Worm (Caenorhabditis elegans): ENCODE data around the gene ttr-42.

Gene ttr-42

ce11 chrX:2527877-2528276 is 49.7 kb upstream of the ttr-42 start (continued):
- peak; percentile 87 for TF ChIP-seq egl-43 (GFP tag; IDR thresholded peaks at IDR 0.05)
- TF ChIP-seq pha-4 (GFP tag; IDR thresholded peaks at IDR 0.05) = peak; percentile 80
- TF ChIP-seq pha-4 (tag; optimal IDR thresholded peaks at IDR 0.05) = no peak
- peak; percentile 39 for TF ChIP-seq rbr-2 (tag; optimal IDR thresholded peaks at IDR 0.05)
- TF ChIP-seq saeg-2 (GFP tag; IDR thresholded peaks at IDR 0.05) = 0 out of 2 replicates have a peak, but pooled peaks have one; percentile 53
- TF ChIP-seq unc-130 (GFP tag; optimal IDR thresholded peaks at IDR 0.05) = peak; percentile 8
- TF ChIP-seq mxl-3 (GFP tag; optimal IDR thresholded peaks at IDR 0.05) = peak; percentile 8
- TF ChIP-seq Y5F2A.4 (GFP tag; optimal IDR thresholded peaks at IDR 0.05) = peak; percentile 34
- TF ChIP-seq F37D6.2 (tag; optimal IDR thresholded peaks at IDR 0.05) = peak; percentile 37
- 0 out of 4 replicates have a peak, but pooled peaks of 1 of the 2 experiments have one; percentile 62 for TF ChIP-seq madf-5 (GFP tag; IDR thresholded peaks at IDR 0.05)
- TF ChIP-seq nhr-41 (GFP tag; IDR thresholded peaks at IDR 0.05) = 0 out of 2 replicates have a peak, but pooled peaks have one; percentile 37
- TF ChIP-seq lim-7 (GFP tag; IDR thresholded peaks at IDR 0.05) = peak; percentile 82
- no peak for TF ChIP-seq mdl-1 (tag; optimal IDR thresholded peaks at IDR 0.05)
- TF ChIP-seq zfp-2 (tag; optimal IDR thresholded peaks at IDR 0.05) = peak; percentile 2
- TF ChIP-seq lin-38 (GFP tag; IDR thresholded peaks at IDR 0.05) = peak; percentile 62
- TF ChIP-seq hmg-1.1 (GFP tag; IDR thresholded peaks at IDR 0.05) = peak; percentile 78
- no peak for TF ChIP-seq ceh-32 (tag; optimal IDR thresholded peaks at IDR 0.05; ENCODE audit: poor library complexity)
- TF ChIP-seq daf-16 (GFP tag; optimal IDR thresholded peaks at IDR 0.05) = peak in 1 of 2 experiments; percentile 75
- peak; percentile 66 for TF ChIP-seq daf-16 (tag; optimal IDR thresholded peaks at IDR 0.05)
- TF ChIP-seq hlh-30 (tag; optimal IDR thresholded peaks at IDR 0.05; ENCODE audit: insufficient read depth) = peak; percentile 12
- TF ChIP-seq set-16 (GFP tag; IDR thresholded peaks at IDR 0.05) = peak; percentile 54; the same call in 1 of the 2 replicates
- TF ChIP-seq tra-1 (GFP tag; IDR thresholded peaks at IDR 0.05) = peak; percentile 59; the same call in 1 of the 2 replicates
- peak; percentile 34 for TF ChIP-seq spr-3 (GFP tag; optimal IDR thresholded peaks at IDR 0.05)
- 0 out of 2 replicates have a peak, but pooled peaks have one; percentile 51 for TF ChIP-seq F44E2.7 (GFP tag; IDR thresholded peaks at IDR 0.05)
- TF ChIP-seq gei-8 (GFP tag; optimal IDR thresholded peaks at IDR 0.05) = peak; percentile 27
- TF ChIP-seq lin-39 (tag; optimal IDR thresholded peaks at IDR 0.05) = no peak
- TF ChIP-seq php-3 (GFP tag; IDR thresholded peaks at IDR 0.05) = peak; percentile 57
- TF ChIP-seq dmd-6 (GFP tag; IDR thresholded peaks at IDR 0.05) = peak; percentile 63

- TF ChIP-seq madf-5 (GFP tag; IDR thresholded peaks at IDR 0.05) (no peak), mdt-29 (GFP tag; IDR thresholded peaks at IDR 0.05) (peak; percentile 73), nhr-11 (tag; optimal IDR thresholded peaks at IDR 0.05) (no peak), rbr-2 (tag; optimal IDR thresholded peaks at IDR 0.05) (peak; percentile 16), ceh-44 (GFP tag; IDR thresholded peaks at IDR 0.05) (0 out of 2 replicates have a peak, but pooled peaks have one; percentile 48), ZK546.5 (tag; optimal IDR thresholded peaks at IDR 0.05) (no peak), Y105C5A.15 (GFP tag; IDR thresholded peaks at IDR 0.05) (no peak), F10B5.3 (tag; optimal IDR thresholded peaks at IDR 0.05) (no peak), skn-1 (tag; optimal IDR thresholded peaks at IDR 0.05) (no peak), nhr-41 (GFP tag; IDR thresholded peaks at IDR 0.05) (peak; percentile 66; the same call in 1 of the 2 replicates), R02D3.7 (tag; optimal IDR thresholded peaks at IDR 0.05) (no peak), tra-1 (GFP tag; IDR thresholded peaks at IDR 0.05) (peak; percentile 71), spr-1 (tag; optimal IDR thresholded peaks at IDR 0.05) (peak; percentile 12), hlh-30 (tag; optimal IDR thresholded peaks at IDR 0.05; ENCODE audit: insufficient read depth) (peak; percentile 46), ama-1 (optimal IDR thresholded peaks at IDR 0.05) (no peak), T20F7.1 (GFP tag; optimal IDR thresholded peaks at IDR 0.05) (peak; percentile 39), zag-1 (tag; optimal IDR thresholded peaks at IDR 0.05) (no peak), aha-1 (tag) (peak; percentile 98), mes-2 (tag; optimal IDR thresholded peaks at IDR 0.05; ENCODE audit: poor library complexity, severe bottlenecking) (peak; percentile 59), ZK337.2 (GFP tag; IDR thresholded peaks at IDR 0.05) (no peak), zfp-3 (GFP tag; conservative IDR thresholded peaks at IDR 0.05) (no peak), daf-19 (GFP tag; conservative IDR thresholded peaks at IDR 0.05) (peak; percentile 80), gei-8 (GFP tag; optimal IDR thresholded peaks at IDR 0.05) (peak; percentile 29), ztf-11 (tag; optimal IDR thresholded peaks at IDR 0.05) (no peak), nhr-102 (tag; optimal IDR thresholded peaks at IDR 0.05) (peak; percentile 70), dpl-1 (GFP tag; optimal IDR thresholded peaks at IDR 0.05) (no peak), ceh-20 (GFP tag; IDR thresholded peaks at IDR 0.05) (no peak), lin-1 (GFP tag; IDR thresholded peaks at IDR 0.05) (peak; percentile 43; the same call in 1 of the 2 replicates), ztf-7 (tag; optimal IDR thresholded peaks at IDR 0.05) (no peak)
Observed at ce11 chrX:2531276-2531675, 46.3 kb upstream of the ttr-42 start.

Measured in whole organism, L4 larva.